Worm (Caenorhabditis elegans) whole organism, L4 larva: Measurements from ENCODE around the gene C08F8.9.

ENCODE experiments used
- ZK546.5 ChIP-seq, 2 experiments: sonication (generic microtip); optimal IDR thresholded peaks; 2 replicates each; lab custom pipeline; 2017; ENCODE audit warnings: missing biosample characterization in 2 of 2, missing genetic modification characterization in 2 of 2
- dmd-6 ChIP-seq: fragments of 200-800 bp; sonication (Bioruptor generic); IDR thresholded peaks from 2 replicates; pipeline ENCODE4 v1.3.6; 2022; ENCODE audit warnings: missing genetic modification reagents, missing genetic modification characterization, missing compliant biosample characterization
- dmd-8 ChIP-seq: fragments of 200-800 bp; sonication (Bioruptor generic); IDR thresholded peaks from 2 replicates; pipeline ENCODE4 v1.3.6; 2022; ENCODE audit warnings: missing genetic modification characterization, missing compliant biosample characterization
- lin-15B ChIP-seq: fragments of 150-350 bp; sonication (generic microtip); optimal IDR thresholded peaks from 3 replicates; lab custom pipeline; 2014; ENCODE audit warnings: missing biosample characterization, missing genetic modification characterization
- mdl-1 ChIP-seq, 2 experiments: fragments of 150-350 bp in 1 of 2; sonication (generic microtip) in 1 of 2; optimal IDR thresholded peaks; 2 replicates each; lab custom pipeline; 2014 to 2017; ENCODE audit warnings: missing biosample characterization in 2 of 2, missing genetic modification characterization in 2 of 2
- mep-1 ChIP-seq: fragments of 150-350 bp; sonication (generic microtip); optimal IDR thresholded peaks from 3 replicates; lab custom pipeline; 2014; ENCODE audit warnings: missing biosample characterization, missing genetic modification characterization
- mxl-2 ChIP-seq: fragments of 200-800 bp; sonication (Bioruptor generic); conservative IDR thresholded peaks from 2 replicates; pipeline ENCODE4 v1.3.6; 2022; ENCODE audit warnings: missing genetic modification reagents, missing genetic modification characterization, missing compliant biosample characterization
- nhr-11 ChIP-seq: fragments of 150-350 bp; optimal IDR thresholded peaks from 2 replicates; lab custom pipeline; 2014; ENCODE audit warnings: missing biosample characterization, missing genetic modification characterization
- nhr-28 ChIP-seq: fragments of 150-350 bp; optimal IDR thresholded peaks from 2 replicates; lab custom pipeline; 2014; ENCODE audit warnings: missing biosample characterization, missing genetic modification characterization
- nhr-42 ChIP-seq: fragments of 200-800 bp; sonication (Bioruptor generic); IDR thresholded peaks from 2 replicates; pipeline ENCODE4 v1.3.6; 2022; ENCODE audit warnings: missing genetic modification characterization, missing compliant biosample characterization
- nhr-76 ChIP-seq: fragments of 150-350 bp; optimal IDR thresholded peaks from 2 replicates; lab custom pipeline; 2014; ENCODE audit warnings: missing biosample characterization, missing genetic modification characterization

- TF ChIP-seq mdl-1 (tag; optimal IDR thresholded peaks at IDR 0.05; lab: Kevin White, UChicago) (no peak), dmd-6 (GFP tag; lab: Robert Waterston, UW) (no peak), mxl-2 (GFP tag; lab: Robert Waterston, UW) (no peak), nhr-42 (GFP tag; lab: Robert Waterston, UW) (no peak), nhr-76 (tag; lab: Kevin White, UChicago) (no peak), nhr-28 (tag; lab: Kevin White, UChicago) (no peak), dmd-8 (GFP tag; lab: Robert Waterston, UW) (no peak), ZK546.5 (tag; optimal IDR thresholded peaks at IDR 0.05; lab: Kevin White, UChicago) (no peak), lin-15B (tag; lab: Kevin White, UChicago) (no peak), mep-1 (no peak), nhr-11 (tag; lab: Kevin White, UChicago) (no peak)
Observed at ce11 chrIV:11156526-11156925, 21.9 kb downstream of the C08F8.9 start.
